Fruit fly (Drosophila melanogaster) whole organism, embryonic: Measurements from ENCODE around the gene CG13060.

Experiments used
- CG10979 ChIP-seq: fragments of 200-800 bp; sonication (Bioruptor generic); optimal IDR thresholded peaks from 2 replicates; lab custom pipeline; 2018; ENCODE audit warnings: missing biosample characterization, mild to moderate bottlenecking, missing genetic modification characterization, moderate library complexity
- CG11456 ChIP-seq: fragments of 200-800 bp; sonication (Bioruptor generic); IDR thresholded peaks from 3 replicates; pipeline ENCODE4 v1.3.6; 2022; ENCODE audit warnings: missing biosample characterization, missing genetic modification characterization
- CG12299 ChIP-seq: fragments of 200-800 bp; sonication (Bioruptor generic); optimal IDR thresholded peaks from 2 replicates; lab custom pipeline; 2018; ENCODE audit warnings: missing biosample characterization, mild to moderate bottlenecking, missing genetic modification characterization
- CG12942 ChIP-seq: fragments of 200-800 bp; sonication (Bioruptor generic); optimal IDR thresholded peaks from 3 replicates; lab custom pipeline; 2016; ENCODE audit warnings: missing biosample characterization, missing genetic modification characterization
- CG3163 ChIP-seq: fragments of 200-800 bp; sonication (Bioruptor generic); optimal IDR thresholded peaks from 3 replicates; lab custom pipeline; 2016; ENCODE audit warnings: missing biosample characterization, missing genetic modification characterization
- CG3407 ChIP-seq: fragments of 200-800 bp; sonication (Bioruptor generic); optimal IDR thresholded peaks from 2 replicates; lab custom pipeline; 2018; ENCODE audit warnings: missing biosample characterization, mild to moderate bottlenecking, missing genetic modification characterization
- CG6272 ChIP-seq: fragments of 200-800 bp; sonication (Bioruptor generic); IDR thresholded peaks from 2 replicates; pipeline ENCODE4 v1.3.6; 2022; ENCODE audit warnings: missing biosample characterization, missing genetic modification characterization
- CG7745 ChIP-seq: fragments of 200-800 bp; sonication (Bioruptor generic); optimal IDR thresholded peaks from 2 replicates; lab custom pipeline; 2018; ENCODE audit warnings: missing biosample characterization, mild to moderate bottlenecking, missing genetic modification characterization, moderate library complexity
- CG7839 ChIP-seq: fragments of 200-800 bp; sonication (Bioruptor generic); optimal IDR thresholded peaks from 3 replicates; lab custom pipeline; 2018; ENCODE audit warnings: missing biosample characterization, mild to moderate bottlenecking, missing genetic modification characterization, moderate library complexity
- Dip2 ChIP-seq: fragments of 200-800 bp; sonication (Bioruptor generic); IDR thresholded peaks from 2 replicates; pipeline ENCODE4 v1.3.6; 2022; ENCODE audit warnings: missing biosample characterization, missing genetic modification characterization
- Doc3 ChIP-seq: fragments of 200-800 bp; sonication (Bioruptor generic); IDR thresholded peaks from 3 replicates; pipeline ENCODE4 v1.3.6; 2022; ENCODE audit warnings: missing biosample characterization, missing genetic modification characterization; ENCODE audit not compliant: partially characterized antibody
- HmgZ ChIP-seq: fragments of 200-800 bp; sonication (Bioruptor generic); optimal IDR thresholded peaks from 2 replicates; lab custom pipeline; 2018; ENCODE audit warnings: missing biosample characterization, mild to moderate bottlenecking, missing genetic modification characterization
- Hsf ChIP-seq: fragments of 200-800 bp; sonication (Bioruptor generic); optimal IDR thresholded peaks from 3 replicates; lab custom pipeline; 2016; ENCODE audit warnings: missing biosample characterization, missing genetic modification characterization
- Med ChIP-seq: fragments of 200-800 bp; sonication (Bioruptor generic); peaks from one replicate; lab custom pipeline; 2016; ENCODE audit warnings: missing biosample characterization, missing genetic modification characterization, mild to moderate bottlenecking, inconsistent platforms, moderate library complexity
- Nf-YA ChIP-seq: fragments of 200-800 bp; sonication (Bioruptor generic); IDR thresholded peaks from 2 replicates; pipeline ENCODE4 v1.3.6; 2022; ENCODE audit warnings: missing biosample characterization, missing genetic modification characterization
- Sox100B ChIP-seq: fragments of 200-800 bp; sonication (Bioruptor generic); optimal IDR thresholded peaks from 3 replicates; lab custom pipeline; 2018; ENCODE audit warnings: missing biosample characterization, mild to moderate bottlenecking, missing genetic modification characterization
- Trl ChIP-seq, 3 experiments: fragments of >200 bp in 2 of 3; fragments of 200-800 bp in 1 of 3; sonication (Bioruptor generic) in 1 of 3; optimal IDR thresholded peaks; 2 replicates in 1 of 3; 3 replicates in 2 of 3; lab custom pipeline; 2016 to 2017; ENCODE audit warnings: missing biosample characterization in 1 of 3, missing genetic modification characterization in 1 of 3
- bab2 ChIP-seq: fragments of 200-800 bp; sonication (Bioruptor generic); optimal IDR thresholded peaks from 2 replicates; lab custom pipeline; 2016; ENCODE audit warnings: missing biosample characterization, missing genetic modification characterization
- bsh ChIP-seq, 2 experiments: fragments of 200-800 bp; sonication (Bioruptor generic); optimal IDR thresholded peaks; 2 replicates each; lab custom pipeline; 2017 to 2018; ENCODE audit warnings: mild to moderate bottlenecking in 2 of 2, missing biosample characterization in 2 of 2, missing genetic modification characterization in 2 of 2, moderate library complexity in 1 of 2
- chinmo ChIP-seq: fragments of 200-800 bp; sonication (Bioruptor generic); IDR thresholded peaks from 4 replicates; pipeline ENCODE4 v1.3.6; 2022; ENCODE audit warnings: missing biosample characterization, missing genetic modification characterization; ENCODE audit not compliant: partially characterized antibody
- fd3F ChIP-seq: fragments of 200-800 bp; sonication (Bioruptor generic); optimal IDR thresholded peaks from 2 replicates; lab custom pipeline; 2018; ENCODE audit warnings: missing biosample characterization, mild to moderate bottlenecking, missing genetic modification characterization, moderate library complexity
- fd96Cb ChIP-seq: fragments of 200-800 bp; sonication (Bioruptor generic); optimal IDR thresholded peaks from 2 replicates; lab custom pipeline; 2018; ENCODE audit warnings: missing biosample characterization, mild to moderate bottlenecking, missing genetic modification characterization, moderate library complexity
- ham ChIP-seq: fragments of 200-800 bp; sonication (Bioruptor generic); IDR thresholded peaks from 2 replicates; pipeline ENCODE4 v1.3.6; 2022; ENCODE audit warnings: missing biosample characterization, missing genetic modification characterization
- hbn ChIP-seq: fragments of 200-800 bp; sonication (Bioruptor generic); IDR thresholded peaks from 2 replicates; pipeline ENCODE4 v1.3.6; 2022; ENCODE audit warnings: missing biosample characterization, missing genetic modification characterization; ENCODE audit not compliant: partially characterized antibody
- hkb ChIP-seq, 2 experiments: fragments of 200-800 bp in 1 of 2; fragments of >200 bp in 1 of 2; sonication (Bioruptor generic) in 1 of 2; IDR thresholded peaks in 1 of 2; optimal IDR thresholded peaks in 1 of 2; 2 replicates each; pipeline versions ENCODE4 v1.3.6 to Lab custom; 2017 to 2022; ENCODE audit warnings: missing biosample characterization in 1 of 2, missing genetic modification characterization in 1 of 2
- so ChIP-seq: fragments of 200-800 bp; sonication (Bioruptor generic); IDR thresholded peaks from 3 replicates; pipeline ENCODE4 v1.3.6; 2022; ENCODE audit warnings: missing biosample characterization, missing genetic modification characterization
- sqz ChIP-seq: fragments of 200-800 bp; sonication (Bioruptor generic); optimal IDR thresholded peaks from 3 replicates; lab custom pipeline; 2018; ENCODE audit warnings: missing biosample characterization, mild to moderate bottlenecking, missing genetic modification characterization
- sug ChIP-seq: fragments of 200-800 bp; optimal IDR thresholded peaks from 2 replicates; lab custom pipeline; 2019; ENCODE audit warnings: missing biosample characterization, mild to moderate bottlenecking, missing genetic modification characterization, moderate library complexity
- wdn ChIP-seq: fragments of 200-800 bp; sonication (Bioruptor generic); IDR thresholded peaks from 2 replicates; pipeline ENCODE4 v1.3.6; 2022; ENCODE audit warnings: missing biosample characterization, missing genetic modification characterization
- zf30C ChIP-seq: fragments of 200-800 bp; sonication (Bioruptor generic); optimal IDR thresholded peaks from 3 replicates; lab custom pipeline; 2018; ENCODE audit warnings: missing biosample characterization, mild to moderate bottlenecking, missing genetic modification characterization
- zfh2 ChIP-seq: fragments of 200-800 bp; sonication (Bioruptor generic); optimal IDR thresholded peaks from 2 replicates; lab custom pipeline; 2016; ENCODE audit warnings: missing biosample characterization, missing genetic modification characterization

CG13060 gene

DNA sequence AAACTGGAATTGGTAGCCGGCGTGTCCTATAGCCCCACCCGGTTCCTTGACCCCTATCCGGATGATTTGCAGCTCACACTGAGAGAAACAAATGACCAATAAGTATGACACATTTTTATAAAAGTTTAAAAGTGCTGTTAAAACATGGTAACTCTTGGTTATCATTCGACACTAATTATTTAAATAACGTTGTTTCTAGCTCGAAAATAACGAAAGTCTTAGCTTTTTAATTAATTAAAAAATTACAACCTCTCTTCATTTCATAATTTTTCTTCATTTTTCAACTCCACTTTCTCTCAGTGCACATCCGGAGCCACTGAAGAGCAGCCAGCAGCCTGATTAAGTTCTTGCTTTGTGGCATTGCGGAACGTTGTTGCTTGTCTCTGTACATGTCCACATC is 44.5 kb downstream of the CG13060 start (continued):
- TF ChIP-seq CG7839 (peak; percentile 8), hbn (no peak), Hsf (GFP tag; lab: Kevin White, UChicago) (peak; percentile 6), Sox100B (GFP tag; lab: Kevin White, UChicago) (peak; percentile 6), zfh2 (GFP tag; lab: Kevin White, UChicago) (no peak), Doc3 (GFP tag; lab: Robert Waterston, UW) (no peak), sug (tag; lab: Kevin White, UChicago) (no peak), bsh (GFP tag; optimal IDR thresholded peaks at IDR 0.05; lab: Kevin White, UChicago) (peak in 1 of 2 experiments; percentile 64), Med (GFP tag; lab: Kevin White, UChicago) (peak; percentile 44)

- TF ChIP-seq Nf-YA (GFP tag; lab: Robert Waterston, UW): no peak
- TF ChIP-seq Dip2 (GFP tag; lab: Robert Waterston, UW): no peak
- TF ChIP-seq CG3407 (GFP tag; lab: Kevin White, UChicago): no peak
- no peak for TF ChIP-seq ham (GFP tag; lab: Robert Waterston, UW)
- no peak for TF ChIP-seq bab2 (GFP tag; lab: Kevin White, UChicago)
- TF ChIP-seq CG3163 (GFP tag; lab: Kevin White, UChicago): no peak
- no peak for TF ChIP-seq CG12299 (tag; lab: Kevin White, UChicago)
- no peak for TF ChIP-seq CG12942 (GFP tag; lab: Kevin White, UChicago)
- TF ChIP-seq zf30C: no peak
- TF ChIP-seq fd96Cb (tag; lab: Kevin White, UChicago): no peak
- no peak for TF ChIP-seq hkb (optimal IDR thresholded peaks at IDR 0.05; lab: Kevin White, UChicago)
- no peak for TF ChIP-seq hkb (GFP tag; IDR thresholded peaks at IDR 0.05; lab: Robert Waterston, UW)
- TF ChIP-seq fd3F (GFP tag; lab: Kevin White, UChicago): no peak
- TF ChIP-seq sqz (GFP tag; lab: Kevin White, UChicago): no peak
- no peak for TF ChIP-seq CG6272 (GFP tag; lab: Robert Waterston, UW)
- TF ChIP-seq so: no peak
- TF ChIP-seq CG7745 (tag; lab: Kevin White, UChicago): no peak
- no peak for TF ChIP-seq HmgZ (tag; lab: Kevin White, UChicago)
- TF ChIP-seq CG11456: no peak
Measured at dm6 chr3L:16364599-16364998, 44.9 kb downstream of the CG13060 start, which contains the start of gene Cpr72Eb. Gene Cpr72Eb (plus strand): TSS chr3L:16364899.

DNA sequence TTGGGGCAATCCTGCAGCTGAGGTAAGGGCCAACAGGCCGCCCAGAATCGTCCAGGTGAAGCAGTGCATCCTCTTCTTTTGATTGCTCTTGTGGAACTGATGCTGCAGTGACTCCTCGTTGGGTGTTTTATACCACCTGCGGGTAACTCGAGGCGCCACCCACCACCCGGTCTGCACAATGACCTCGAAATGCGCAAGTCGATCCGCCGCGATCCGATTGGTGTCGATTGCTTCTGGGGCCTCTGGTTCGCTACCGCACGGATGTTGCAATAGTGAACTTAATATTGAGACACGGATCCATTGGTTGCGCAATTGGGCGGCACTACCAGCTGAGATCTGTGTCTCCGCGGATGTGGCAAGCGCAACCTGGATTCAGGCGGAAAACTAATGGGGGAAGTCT is 47.6 kb downstream of the CG13060 start, which contains the start of gene Cpr72Ec:
TSS of gene Cpr72Ec (minus strand) at position 101 of the 400 bp plus-strand sequence.
- TF ChIP-seq chinmo (GFP tag; lab: Robert Waterston, UW): 0 out of 4 replicates have a peak, but pooled peaks have one; percentile 22
- TF ChIP-seq Nf-YA (GFP tag; lab: Robert Waterston, UW): no peak
- TF ChIP-seq, all 482 proteins: peak for 1

DNA sequence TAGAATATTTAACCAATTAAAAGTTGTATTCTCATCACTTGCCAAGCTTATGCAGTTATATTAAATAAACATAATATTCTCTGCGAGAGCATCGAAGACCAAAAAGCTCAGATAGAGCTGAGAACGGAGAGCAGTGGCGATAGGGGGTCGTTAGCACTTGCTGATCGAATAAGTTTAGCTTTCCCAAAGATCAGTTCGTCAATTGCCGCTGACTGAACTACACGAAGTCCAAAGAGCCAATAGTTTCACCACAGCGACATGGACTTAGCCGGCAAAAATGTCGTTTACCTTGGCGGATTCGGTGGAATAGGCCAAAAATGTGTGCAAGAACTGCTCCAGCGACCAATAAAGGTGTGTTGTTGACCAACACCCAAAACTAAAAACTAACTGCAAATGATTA is 48.5 kb downstream of the CG13060 start, which contains the start of gene CG4842:
TSS of gene CG4842 (plus strand) at position 191 of the 400 bp plus-strand sequence.
- 0 out of 4 replicates have a peak, but pooled peaks have one; percentile 57 for TF ChIP-seq chinmo (GFP tag; lab: Robert Waterston, UW)
- TF ChIP-seq Med (GFP tag; lab: Kevin White, UChicago): peak; percentile 46
- peak in 1 of 2 experiments; percentile 28 for TF ChIP-seq Trl (optimal IDR thresholded peaks at IDR 0.05; lab: Kevin White, UChicago)
- no peak for TF ChIP-seq Trl (GFP tag; optimal IDR thresholded peaks at IDR 0.05; lab: Kevin White, UChicago)
- TF ChIP-seq CG10979 (tag; lab: Kevin White, UChicago): no peak
- TF ChIP-seq wdn (GFP tag; lab: Robert Waterston, UW): no peak
- no peak for TF ChIP-seq Hsf (GFP tag; lab: Kevin White, UChicago)
- TF ChIP-seq sug (tag; lab: Kevin White, UChicago): peak; percentile 29
